Fruit fly (Drosophila melanogaster) whole organism, adult: ENCODE results near the gene salt.

Source experiments
- CG11617 ChIP-seq: fragments of 200-800 bp; sonication (Bioruptor generic); optimal IDR thresholded peaks from 2 replicates; lab custom pipeline; 2017; ENCODE audit warnings: mild to moderate bottlenecking, missing biosample characterization, missing genetic modification reagents, missing genetic modification characterization
- CG12768 ChIP-seq: fragments of 200-800 bp; sonication (Bioruptor generic); optimal IDR thresholded peaks from 2 replicates; lab custom pipeline; 2017; ENCODE audit warnings: missing biosample characterization, missing genetic modification characterization, mild to moderate bottlenecking, moderate library complexity, missing genetic modification reagents
- CG14711 ChIP-seq: fragments of 200-800 bp; sonication (Bioruptor generic); optimal IDR thresholded peaks from 2 replicates; lab custom pipeline; 2018; ENCODE audit warnings: missing biosample characterization, mild to moderate bottlenecking, missing genetic modification characterization, moderate library complexity
- CG1620 ChIP-seq: fragments of 200-800 bp; sonication (Bioruptor generic); optimal IDR thresholded peaks from 2 replicates; lab custom pipeline; 2016; ENCODE audit warnings: missing biosample characterization, missing genetic modification characterization
- CG33017 ChIP-seq: fragments of 200-800 bp; sonication (Bioruptor generic); optimal IDR thresholded peaks from 2 replicates; lab custom pipeline; 2018; ENCODE audit warnings: missing biosample characterization, mild to moderate bottlenecking, missing genetic modification characterization, moderate library complexity
- CG5204 ChIP-seq: fragments of 200-800 bp; sonication (Bioruptor generic); optimal IDR thresholded peaks from 2 replicates; lab custom pipeline; 2016; ENCODE audit warnings: missing biosample characterization, missing genetic modification characterization
- CG7045 ChIP-seq: fragments of 200-800 bp; sonication (Bioruptor generic); optimal IDR thresholded peaks from 2 replicates; lab custom pipeline; 2017; ENCODE audit warnings: missing biosample characterization, mild to moderate bottlenecking, missing genetic modification characterization
- CG7101 ChIP-seq: fragments of 200-800 bp; sonication (Bioruptor generic); optimal IDR thresholded peaks from 2 replicates; lab custom pipeline; 2018; ENCODE audit warnings: missing biosample characterization, mild to moderate bottlenecking, missing genetic modification characterization, moderate library complexity
- Clk ChIP-seq: fragments of 200-800 bp; sonication (Bioruptor generic); optimal IDR thresholded peaks from 2 replicates; lab custom pipeline; 2017; ENCODE audit warnings: missing biosample characterization, missing genetic modification characterization
- Crg-1 ChIP-seq: fragments of 200-800 bp; sonication (Bioruptor generic); optimal IDR thresholded peaks from 2 replicates; lab custom pipeline; 2016; ENCODE audit warnings: missing biosample characterization, missing genetic modification characterization
- Hr96 ChIP-seq: fragments of 200-800 bp; sonication (Bioruptor generic); optimal IDR thresholded peaks from 2 replicates; lab custom pipeline; 2016; ENCODE audit warnings: missing biosample characterization, missing genetic modification characterization
- Mnt ChIP-seq: fragments of 200-800 bp; sonication (Bioruptor generic); optimal IDR thresholded peaks from 2 replicates; lab custom pipeline; 2016; ENCODE audit warnings: missing biosample characterization, mild to moderate bottlenecking, missing genetic modification characterization
- bab1 ChIP-seq: fragments of 200-800 bp; sonication (Bioruptor generic); optimal IDR thresholded peaks from 3 replicates; lab custom pipeline; 2019; ENCODE audit warnings: missing biosample characterization, mild to moderate bottlenecking, missing genetic modification characterization, moderate library complexity
- cic ChIP-seq: fragments of 200-800 bp; sonication (Bioruptor generic); optimal IDR thresholded peaks from 2 replicates; lab custom pipeline; 2017; ENCODE audit warnings: missing biosample characterization, mild to moderate bottlenecking, missing genetic modification characterization, moderate library complexity
- cnc ChIP-seq, 2 experiments: fragments of >200 bp; optimal IDR thresholded peaks; 2 replicates each; lab custom pipeline; 2017
- kay ChIP-seq: fragments of 200-800 bp; sonication (Bioruptor generic); peaks from one replicate; lab custom pipeline; 2016; ENCODE audit warnings: missing biosample characterization, missing genetic modification characterization, borderline replicate concordance
- ovo ChIP-seq: fragments of 200-800 bp; sonication (Bioruptor generic); optimal IDR thresholded peaks from 2 replicates; lab custom pipeline; 2016; ENCODE audit warnings: missing biosample characterization, missing genetic modification characterization
- pad ChIP-seq: fragments of 200-800 bp; sonication (Bioruptor generic); optimal IDR thresholded peaks from 3 replicates; lab custom pipeline; 2017; ENCODE audit warnings: missing biosample characterization, missing genetic modification characterization, mild to moderate bottlenecking, moderate library complexity, missing genetic modification reagents
- tj ChIP-seq: fragments of 200-800 bp; sonication (Bioruptor generic); optimal IDR thresholded peaks from 3 replicates; lab custom pipeline; 2017; ENCODE audit warnings: missing biosample characterization, mild to moderate bottlenecking, missing genetic modification characterization, moderate library complexity
- toe ChIP-seq: fragments of 200-800 bp; sonication (Bioruptor generic); optimal IDR thresholded peaks from 2 replicates; lab custom pipeline; 2016; ENCODE audit warnings: missing biosample characterization, missing genetic modification characterization

salt gene

DNA sequence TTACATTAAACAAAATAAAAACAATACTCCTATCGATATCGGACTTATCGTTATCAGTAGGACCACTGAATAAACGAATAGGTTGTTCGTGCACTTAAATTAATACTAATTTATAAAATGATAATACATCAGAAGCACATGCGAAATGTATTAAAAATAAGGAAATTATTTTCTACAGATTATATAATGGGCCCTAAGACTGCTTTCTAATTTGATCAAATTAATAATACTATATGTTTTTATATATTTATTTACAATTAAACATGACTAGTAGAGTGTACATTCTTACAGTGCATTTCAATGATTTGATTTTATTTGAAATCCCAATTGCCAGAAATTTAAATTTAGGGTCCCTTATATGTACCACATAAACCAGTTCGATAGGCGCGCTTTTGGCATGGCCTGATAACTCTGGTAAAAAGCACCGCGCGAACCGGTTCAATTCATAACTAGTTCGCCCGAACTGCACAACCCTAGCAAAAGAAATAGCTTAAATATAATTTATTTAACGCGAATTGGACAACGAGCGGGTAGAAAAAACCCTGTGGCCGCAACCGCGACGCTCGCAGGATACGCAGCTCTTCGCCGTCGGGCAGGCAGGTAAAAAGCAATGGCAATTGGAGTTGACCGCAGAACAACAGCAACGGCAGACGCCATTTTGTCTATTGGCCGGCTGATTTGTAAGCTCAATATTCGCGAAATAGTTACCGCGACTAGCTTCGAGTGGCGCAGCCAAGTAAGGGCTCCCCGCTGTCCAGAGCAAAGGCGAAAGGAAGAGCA, 22.3 kb upstream of the salt start, which contains the start of the genes CG2126 and faf:
TSS of gene CG2126 (minus strand) at position 70 of the 780 bp plus-strand sequence.
TSS of gene faf (plus strand) at position 438 of the 780 bp plus-strand sequence.
- TF ChIP-seq kay (GFP tag; lab: Kevin White, UChicago) (no peak), Mnt (GFP tag; lab: Kevin White, UChicago) (peak; percentile 60), pad (GFP tag; lab: Kevin White, UChicago) (peak; percentile 50), toe (no peak), Hr96 (no peak), bab1 (GFP tag; lab: Kevin White, UChicago) (peak; percentile 77), cic (GFP tag; lab: Kevin White, UChicago) (peak; percentile 29), tj (GFP tag; lab: Kevin White, UChicago) (peak; percentile 47), cnc (optimal IDR thresholded peaks at IDR 0.05; lab: Kevin White, UChicago) (no peak), CG5204 (no peak), CG12768 (peak; percentile 64), CG14711 (peak; percentile 99), CG1620 (GFP tag; lab: Kevin White, UChicago) (peak; percentile 72), CG33017 (peak; percentile 76), CG7101 (tag; lab: Kevin White, UChicago) (peak; percentile 83), CG7045 (peak; percentile 76), Crg-1 (GFP tag; lab: Kevin White, UChicago) (peak; percentile 66), CG11617 (peak; percentile 83), ovo (GFP tag; lab: Kevin White, UChicago) (peak; percentile 48), Clk (peak; percentile 54)

DNA sequence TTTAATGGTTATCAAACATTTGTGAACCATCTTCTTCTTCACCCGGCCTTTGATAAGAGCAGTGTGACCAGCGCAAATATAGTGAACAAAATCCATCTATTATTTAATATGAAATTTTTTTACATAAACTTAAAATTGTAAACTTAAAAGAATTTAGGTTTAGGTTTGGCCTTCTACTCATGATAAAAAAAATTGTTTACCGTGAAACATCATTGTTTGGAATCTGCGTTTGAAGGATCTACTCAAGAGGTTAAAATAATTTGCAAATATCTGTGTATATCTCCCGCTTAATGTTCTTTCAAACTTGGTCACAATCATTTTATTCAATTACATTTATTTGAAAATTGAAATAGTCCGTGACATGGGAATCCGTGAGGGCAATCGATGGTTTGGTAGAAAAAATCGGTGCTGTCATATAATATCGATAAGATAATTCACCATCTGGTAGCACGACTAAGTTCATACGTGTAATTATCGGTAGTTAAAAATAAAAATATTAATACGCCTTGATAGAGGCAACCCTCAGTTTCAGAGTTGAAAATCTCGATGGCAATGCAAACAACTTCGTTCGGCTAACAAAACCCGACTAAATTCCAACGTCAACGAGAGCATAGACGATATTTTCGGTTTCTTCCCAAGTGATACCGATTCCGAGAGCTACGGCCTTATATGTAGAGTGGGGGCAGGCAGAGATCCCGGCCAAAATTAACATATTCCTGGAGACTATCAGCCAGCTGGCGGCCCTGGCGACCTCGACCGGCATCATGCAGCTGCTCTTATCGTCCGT, 17.5 kb upstream of the salt start, which contains the start of the genes betaGlu and sip3:
TSS of gene betaGlu (minus strand) at position 59 of the 787 bp plus-strand sequence.
TSS of gene sip3 (plus strand) at position 430 of the 787 bp plus-strand sequence.
- no peak for TF ChIP-seq CG33017
- TF ChIP-seq CG5204 = no peak
- no peak for TF ChIP-seq cnc (optimal IDR thresholded peaks at IDR 0.05; lab: Kevin White, UChicago)
- TF ChIP-seq CG11617 = peak; percentile 31
- peak; percentile 96 for TF ChIP-seq kay (GFP tag; lab: Kevin White, UChicago)
- no peak for TF ChIP-seq Crg-1 (GFP tag; lab: Kevin White, UChicago)
- TF ChIP-seq CG7101 (tag; lab: Kevin White, UChicago) = no peak
- no peak for TF ChIP-seq CG12768
- TF ChIP-seq Clk = no peak
- TF ChIP-seq Mnt (GFP tag; lab: Kevin White, UChicago) = no peak
- peak; percentile 7 for TF ChIP-seq pad (GFP tag; lab: Kevin White, UChicago)
- peak; percentile 7 for TF ChIP-seq CG1620 (GFP tag; lab: Kevin White, UChicago)
- no peak for TF ChIP-seq Hr96
- no peak for TF ChIP-seq cic (GFP tag; lab: Kevin White, UChicago)
- no peak for TF ChIP-seq CG7045
- no peak for TF ChIP-seq CG14711
- no peak for TF ChIP-seq tj (GFP tag; lab: Kevin White, UChicago)
- TF ChIP-seq toe = peak; percentile 61
- TF ChIP-seq bab1 (GFP tag; lab: Kevin White, UChicago) = peak; percentile 32
- TF ChIP-seq ovo (GFP tag; lab: Kevin White, UChicago) = no peak

DNA sequence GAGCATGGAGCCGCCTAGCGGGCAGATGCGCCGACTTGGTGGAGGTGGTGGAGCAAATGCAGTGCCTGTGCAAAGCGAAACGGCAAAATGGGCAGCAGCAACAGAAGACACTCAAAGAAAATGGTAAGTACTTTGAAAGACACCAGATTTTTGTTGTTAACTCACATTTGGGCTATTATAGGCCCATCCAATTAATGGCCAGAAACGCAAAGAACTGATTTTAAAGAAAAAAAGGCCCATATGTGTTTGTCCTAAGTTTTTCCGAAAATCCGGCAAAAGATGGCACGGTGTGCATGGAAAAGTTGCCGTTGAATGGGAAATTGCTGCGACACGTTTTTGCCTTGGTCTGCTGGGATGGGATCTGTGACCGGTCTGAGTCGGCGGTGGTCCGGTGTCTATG, 13.7 kb upstream of the salt start:
- TF ChIP-seq CG1620 (GFP tag; lab: Kevin White, UChicago) (no peak), CG14711 (no peak), CG7101 (tag; lab: Kevin White, UChicago) (no peak), CG33017 (no peak), Hr96 (no peak), CG12768 (no peak)

DNA sequence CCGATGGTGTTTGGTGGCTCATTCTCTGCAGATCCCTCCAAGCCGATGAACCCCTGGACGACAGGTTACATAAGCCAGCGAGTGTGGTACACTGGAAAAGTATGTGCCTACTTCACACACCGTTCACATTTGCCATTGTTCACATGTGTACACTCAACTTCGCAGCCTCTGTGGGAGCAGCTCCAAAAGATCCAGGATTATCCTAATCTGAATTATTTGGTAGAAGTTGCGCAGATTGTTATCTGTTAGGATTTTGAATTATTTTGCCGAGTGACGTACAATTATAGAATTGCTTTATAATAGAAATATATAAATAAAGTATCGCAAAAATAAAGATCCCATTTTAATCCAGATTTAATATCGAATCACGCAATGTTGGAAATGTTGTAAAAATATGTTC, 13.0 kb upstream of the salt start:
- no peak for TF ChIP-seq CG7045
- no peak for TF ChIP-seq CG1620 (GFP tag; lab: Kevin White, UChicago)
- TF ChIP-seq pad (GFP tag; lab: Kevin White, UChicago) = no peak
- TF ChIP-seq ovo (GFP tag; lab: Kevin White, UChicago) = no peak
- TF ChIP-seq CG12768 = no peak
- no peak for TF ChIP-seq toe
- TF ChIP-seq cnc (optimal IDR thresholded peaks at IDR 0.05; lab: Kevin White, UChicago) = no peak

dm6 chr3R:31765145-31765544, 10.6 kb upstream of the salt start:
- TF ChIP-seq CG12768 (no peak), CG7045 (no peak), bab1 (GFP tag; lab: Kevin White, UChicago) (no peak), Hr96 (no peak), CG5204 (no peak), cnc (optimal IDR thresholded peaks at IDR 0.05; lab: Kevin White, UChicago) (no peak), CG11617 (no peak), Crg-1 (GFP tag; lab: Kevin White, UChicago) (no peak), ovo (GFP tag; lab: Kevin White, UChicago) (no peak), toe (no peak)

DNA sequence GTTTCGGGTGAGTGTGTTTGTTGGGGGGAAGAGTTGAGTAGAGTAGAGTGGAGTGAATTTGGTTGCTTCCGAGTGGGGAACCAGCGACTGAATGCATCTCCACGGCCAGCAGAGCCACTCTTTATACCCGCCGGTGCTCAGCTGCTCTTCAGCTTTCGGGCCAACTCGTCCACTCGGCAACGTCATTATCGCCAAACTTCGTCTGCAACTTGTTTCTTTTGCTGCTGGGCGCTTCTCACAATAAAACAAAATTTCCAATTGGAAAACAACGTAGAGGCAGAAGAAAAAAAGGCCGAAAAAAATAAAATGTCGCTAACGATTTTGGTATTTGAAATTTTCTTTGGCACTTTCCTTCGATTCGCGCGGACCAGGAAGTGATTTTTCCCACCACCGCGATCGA, 10.2 kb upstream of the salt start, which contains the start of gene CG2150:
TSS of gene CG2150 (minus strand) at position 101 of the 400 bp plus-strand sequence.
- no peak for TF ChIP-seq bab1 (GFP tag; lab: Kevin White, UChicago)
- no peak for TF ChIP-seq cnc (optimal IDR thresholded peaks at IDR 0.05; lab: Kevin White, UChicago)
- TF ChIP-seq CG33017 = no peak
- TF ChIP-seq cic (GFP tag; lab: Kevin White, UChicago) = no peak
- no peak for TF ChIP-seq CG5204
- TF ChIP-seq ovo (GFP tag; lab: Kevin White, UChicago) = no peak
- no peak for TF ChIP-seq Hr96
- no peak for TF ChIP-seq kay (GFP tag; lab: Kevin White, UChicago)
- TF ChIP-seq tj (GFP tag; lab: Kevin White, UChicago) = no peak
- TF ChIP-seq CG12768 = no peak
- TF ChIP-seq Crg-1 (GFP tag; lab: Kevin White, UChicago) = no peak
- TF ChIP-seq Mnt (GFP tag; lab: Kevin White, UChicago) = no peak
- no peak for TF ChIP-seq Clk
- TF ChIP-seq CG7101 (tag; lab: Kevin White, UChicago) = no peak
- no peak for TF ChIP-seq pad (GFP tag; lab: Kevin White, UChicago)
- TF ChIP-seq CG14711 = no peak
